Fruit fly (Drosophila melanogaster): Measurements from ENCODE around the gene CG17917.

CG17917 gene

dm6 chr3R:6382733-6383465 is 41.1 kb downstream of the CG17917 start, which contains the start of gene gzl:
Gene gzl (plus strand): TSS chr3R:6382914.
- no peak for TF ChIP-seq insv (optimal IDR thresholded peaks at IDR 0.05)
- TF ChIP-seq h (optimal IDR thresholded peaks at IDR 0.05): no peak
- TF ChIP-seq ttk (optimal IDR thresholded peaks at IDR 0.05): no peak
- TF ChIP-seq psq (optimal IDR thresholded peaks at IDR 0.05): no peak
- TF ChIP-seq Sin3A (optimal IDR thresholded peaks at IDR 0.05): no peak
- no peak for TF ChIP-seq Myc (optimal IDR thresholded peaks at IDR 0.05)

- TF ChIP-seq insv (optimal IDR thresholded peaks at IDR 0.05): no peak
- TF ChIP-seq psq (optimal IDR thresholded peaks at IDR 0.05): no peak
- TF ChIP-seq ttk (optimal IDR thresholded peaks at IDR 0.05): no peak
These were observed 41.6 kb downstream of the CG17917 start for dm6 chr3R:6383466-6383769.

- no peak for TF ChIP-seq psq (optimal IDR thresholded peaks at IDR 0.05)
- no peak for TF ChIP-seq Myc (optimal IDR thresholded peaks at IDR 0.05)
- TF ChIP-seq insv (optimal IDR thresholded peaks at IDR 0.05): no peak
- no peak for TF ChIP-seq ttk (optimal IDR thresholded peaks at IDR 0.05)
- TF ChIP-seq h (optimal IDR thresholded peaks at IDR 0.05): no peak
- TF ChIP-seq Sin3A (optimal IDR thresholded peaks at IDR 0.05): no peak
These were observed 46.7 kb downstream of the CG17917 start for dm6 chr3R:6388414-6388830.
